Fruit fly (Drosophila melanogaster): ENCODE data around the gene Fie.

The Fie gene

DNA sequence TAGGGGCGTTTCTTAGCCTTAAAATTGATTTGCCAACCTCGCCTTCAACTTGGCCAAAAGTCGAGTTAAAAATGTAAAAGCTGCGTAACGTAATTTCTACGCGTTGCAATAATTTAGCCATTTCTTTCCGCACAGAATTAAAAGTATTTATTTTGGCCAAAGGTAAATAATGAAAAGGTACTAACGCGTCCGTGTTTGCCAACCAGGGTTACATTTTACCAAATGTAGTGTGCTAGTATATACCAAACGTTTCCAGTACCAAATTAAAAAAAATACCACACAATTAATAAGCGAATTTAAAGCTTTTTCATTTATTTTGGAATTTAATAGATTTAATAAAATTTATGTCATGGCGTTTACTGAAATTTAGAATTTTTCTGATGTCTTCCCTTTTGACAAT, 6.6 kb downstream of the Fie start, which contains the start of gene Ccz1:
Gene Ccz1, minus strand, starts transcription at position 179 of the 400 bp plus-strand sequence.
- TF ChIP-seq Mio (GFP tag; optimal IDR thresholded peaks at IDR 0.05) (no peak), fru (GFP tag; optimal IDR thresholded peaks at IDR 0.05) (peak; percentile 48), jim (GFP tag; optimal IDR thresholded peaks at IDR 0.05) (peak; percentile 85), usp (GFP tag; optimal IDR thresholded peaks at IDR 0.05) (no peak), Rel (GFP tag; optimal IDR thresholded peaks at IDR 0.05) (no peak), Rel (tag; optimal IDR thresholded peaks at IDR 0.05) (peak; percentile 32), CG32264 (GFP tag; optimal IDR thresholded peaks at IDR 0.05) (peak; percentile 51), dsf (GFP tag; optimal IDR thresholded peaks at IDR 0.05; ENCODE audit: borderline replicate concordance) (peak; percentile 70), sv (GFP tag; optimal IDR thresholded peaks at IDR 0.05) (peak; percentile 62), Abd-B (GFP tag; optimal IDR thresholded peaks at IDR 0.05) (no peak), Vsx2 (GFP tag; optimal IDR thresholded peaks at IDR 0.05; ENCODE audit: partially characterized antibody) (no peak), psq (GFP tag; optimal IDR thresholded peaks at IDR 0.05) (peak; percentile 60), sage (GFP tag; optimal IDR thresholded peaks at IDR 0.05) (no peak), dmrt93B (GFP tag; optimal IDR thresholded peaks at IDR 0.05) (peak; percentile 50), br (GFP tag; optimal IDR thresholded peaks at IDR 0.05) (peak; percentile 54), lola (GFP tag; optimal IDR thresholded peaks at IDR 0.05) (no peak), brk (GFP tag; optimal IDR thresholded peaks at IDR 0.05) (no peak), Hnf4 (GFP tag; optimal IDR thresholded peaks at IDR 0.05) (peak; percentile 90), woc (GFP tag; optimal IDR thresholded peaks at IDR 0.05) (peak; percentile 28), ey (GFP tag; optimal IDR thresholded peaks at IDR 0.05) (peak; percentile 64), HLH106 (tag; optimal IDR thresholded peaks at IDR 0.05) (peak; percentile 23), GATAd (GFP tag; optimal IDR thresholded peaks at IDR 0.05) (peak; percentile 71), OdsH (GFP tag; optimal IDR thresholded peaks at IDR 0.05) (peak; percentile 66), Dif (GFP tag; optimal IDR thresholded peaks at IDR 0.05; ENCODE audit: partially characterized antibody) (no peak), Jra (GFP tag; optimal IDR thresholded peaks at IDR 0.05) (peak; percentile 86), Dfd (GFP tag; optimal IDR thresholded peaks at IDR 0.05) (no peak), Myc (optimal IDR thresholded peaks at IDR 0.05) (no peak), foxo (GFP tag; optimal IDR thresholded peaks at IDR 0.05) (peak; percentile 21 to 67), Sp1 (GFP tag; optimal IDR thresholded peaks at IDR 0.05) (peak; percentile 40), Hr83 (GFP tag; optimal IDR thresholded peaks at IDR 0.05; ENCODE audit: poor library complexity, severe bottlenecking) (peak; percentile 97), CG9705 (GFP tag; optimal IDR thresholded peaks at IDR 0.05) (peak; percentile 64), tai (GFP tag; optimal IDR thresholded peaks at IDR 0.05) (no peak), rgr (GFP tag; optimal IDR thresholded peaks at IDR 0.05) (peak; percentile 85), CrebA (GFP tag; optimal IDR thresholded peaks at IDR 0.05; ENCODE audit: borderline replicate concordance) (no peak), h (GFP tag; optimal IDR thresholded peaks at IDR 0.05) (peak; percentile 73)

DNA sequence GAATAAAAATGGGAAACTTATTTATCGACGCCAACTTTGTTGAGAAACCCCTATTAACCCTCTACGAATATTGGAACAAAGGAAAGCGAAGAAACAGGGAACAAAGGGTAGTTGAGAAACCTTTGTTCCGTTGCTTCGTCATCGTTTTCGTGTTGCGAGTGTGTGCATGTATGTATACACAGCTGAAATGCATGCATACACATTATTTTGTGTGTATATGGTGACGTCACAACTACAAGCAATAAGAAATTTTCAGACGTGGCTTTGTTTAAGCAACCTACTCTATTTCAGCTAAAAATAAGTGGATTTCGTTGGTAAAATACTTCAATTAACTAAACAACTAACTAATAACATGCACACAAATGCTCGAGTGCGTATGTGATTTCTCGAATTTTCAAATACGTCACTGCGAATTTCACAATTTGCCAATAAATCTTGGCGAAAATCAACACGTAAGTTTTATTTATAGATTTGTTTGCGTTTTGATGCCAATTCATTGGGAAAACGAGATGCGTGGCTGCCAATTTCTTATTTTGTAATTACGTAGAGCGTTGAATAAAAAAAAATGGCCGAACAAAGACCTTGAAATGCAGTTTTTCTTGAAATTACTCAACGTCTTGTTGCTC, 9.6 kb downstream of the Fie start:
- TF ChIP-seq Mio (GFP tag; optimal IDR thresholded peaks at IDR 0.05) (no peak), br (GFP tag; optimal IDR thresholded peaks at IDR 0.05) (no peak), Hnf4 (GFP tag; optimal IDR thresholded peaks at IDR 0.05) (peak; percentile 72), psq (GFP tag; optimal IDR thresholded peaks at IDR 0.05) (peak; percentile 80), Jra (GFP tag; optimal IDR thresholded peaks at IDR 0.05) (peak; percentile 56), rgr (GFP tag; optimal IDR thresholded peaks at IDR 0.05) (peak; percentile 6), Hr83 (GFP tag; optimal IDR thresholded peaks at IDR 0.05; ENCODE audit: poor library complexity, severe bottlenecking) (peak; percentile 29), usp (GFP tag; optimal IDR thresholded peaks at IDR 0.05) (no peak)

- TF ChIP-seq Vsx2 (GFP tag; optimal IDR thresholded peaks at IDR 0.05; ENCODE audit: partially characterized antibody): no peak
- peak; percentile 61 for TF ChIP-seq Dif (GFP tag; optimal IDR thresholded peaks at IDR 0.05; ENCODE audit: partially characterized antibody)
- no peak for TF ChIP-seq Dfd (GFP tag; optimal IDR thresholded peaks at IDR 0.05)
- peak; percentile 51 for TF ChIP-seq CG32264 (GFP tag; optimal IDR thresholded peaks at IDR 0.05)
- TF ChIP-seq lola (GFP tag; optimal IDR thresholded peaks at IDR 0.05): no peak
- peak; percentile 45 for TF ChIP-seq rgr (GFP tag; optimal IDR thresholded peaks at IDR 0.05)
- TF ChIP-seq psq (GFP tag; optimal IDR thresholded peaks at IDR 0.05): no peak
- peak; percentile 49 for TF ChIP-seq CG9705 (GFP tag; optimal IDR thresholded peaks at IDR 0.05)
- TF ChIP-seq Abd-B (GFP tag; optimal IDR thresholded peaks at IDR 0.05): no peak
- no peak for TF ChIP-seq Jra (GFP tag; optimal IDR thresholded peaks at IDR 0.05)
- TF ChIP-seq N (GFP tag; optimal IDR thresholded peaks at IDR 0.05): no peak
- TF ChIP-seq h (GFP tag; optimal IDR thresholded peaks at IDR 0.05): peak; percentile 59
- no peak for TF ChIP-seq Mio (GFP tag; optimal IDR thresholded peaks at IDR 0.05)
- no peak for TF ChIP-seq GATAd (GFP tag; optimal IDR thresholded peaks at IDR 0.05)
- TF ChIP-seq woc (GFP tag; optimal IDR thresholded peaks at IDR 0.05): peak; percentile 48
- TF ChIP-seq Rel (GFP tag; optimal IDR thresholded peaks at IDR 0.05): no peak
- peak; percentile 16 for TF ChIP-seq Rel (tag; optimal IDR thresholded peaks at IDR 0.05)
- peak; percentile 44 for TF ChIP-seq sv (GFP tag; optimal IDR thresholded peaks at IDR 0.05)
- no peak for TF ChIP-seq Myc (optimal IDR thresholded peaks at IDR 0.05)
- no peak for TF ChIP-seq usp (GFP tag; optimal IDR thresholded peaks at IDR 0.05)
- peak; percentile 47 for TF ChIP-seq brk (GFP tag; optimal IDR thresholded peaks at IDR 0.05)
- TF ChIP-seq br (GFP tag; optimal IDR thresholded peaks at IDR 0.05): peak; percentile 70
- TF ChIP-seq ey (GFP tag; optimal IDR thresholded peaks at IDR 0.05): peak; percentile 50
- peak; percentile 70 for TF ChIP-seq Sp1 (GFP tag; optimal IDR thresholded peaks at IDR 0.05)
- TF ChIP-seq CrebA (GFP tag; optimal IDR thresholded peaks at IDR 0.05; ENCODE audit: borderline replicate concordance): no peak
- TF ChIP-seq pan (optimal IDR thresholded peaks at IDR 0.05): no peak
- peak; percentile 50 for TF ChIP-seq HLH106 (tag; optimal IDR thresholded peaks at IDR 0.05)
- TF ChIP-seq Hnf4 (GFP tag; optimal IDR thresholded peaks at IDR 0.05): peak; percentile 83
- TF ChIP-seq OdsH (GFP tag; optimal IDR thresholded peaks at IDR 0.05): no peak
- TF ChIP-seq dsf (GFP tag; optimal IDR thresholded peaks at IDR 0.05; ENCODE audit: borderline replicate concordance): peak; percentile 11
- no peak for TF ChIP-seq Hr78 (GFP tag; optimal IDR thresholded peaks at IDR 0.05)
- TF ChIP-seq tai (GFP tag; optimal IDR thresholded peaks at IDR 0.05): peak; percentile 41
- TF ChIP-seq sage (GFP tag; optimal IDR thresholded peaks at IDR 0.05): peak; percentile 11
- peak in 1 of 2 experiments; percentile 73 for TF ChIP-seq foxo (GFP tag; optimal IDR thresholded peaks at IDR 0.05)
- TF ChIP-seq fru (GFP tag; optimal IDR thresholded peaks at IDR 0.05): peak; percentile 41
- peak; percentile 84 for TF ChIP-seq Hr83 (GFP tag; optimal IDR thresholded peaks at IDR 0.05; ENCODE audit: poor library complexity, severe bottlenecking)
These were observed 10.3 kb downstream of the Fie start, which contains the start of gene Ubi-p63E for dm6 chr3L:3902491-3903198. TSS of gene Ubi-p63E (minus strand) at chr3L:3903184.
